Fruit fly (Drosophila melanogaster): ENCODE measurements around the gene slp2.
A peak's percentile ranks its signal among the peaks of the same experiment; 100 is the strongest.

slp2 gene

dm6 chr2L:3827406-3828133 lies 9.1 kb upstream of the slp2 start (continued):
- TF ChIP-seq pzg (GFP tag; optimal IDR thresholded peaks at IDR 0.05), result no peak
- no peak for TF ChIP-seq nerfin-2 (GFP tag; IDR thresholded peaks at IDR 0.05; ENCODE audit: partially characterized antibody)
- TF ChIP-seq Bdp1 (GFP tag; optimal IDR thresholded peaks at IDR 0.05), result no peak
- no peak for TF ChIP-seq CG11247 (GFP tag; IDR thresholded peaks at IDR 0.05)
- no peak for TF ChIP-seq Dek (tag; optimal IDR thresholded peaks at IDR 0.05)
- TF ChIP-seq CG7786 (GFP tag; optimal IDR thresholded peaks at IDR 0.05), result no peak
- TF ChIP-seq Oli (tag; optimal IDR thresholded peaks at IDR 0.05), result peak; percentile 69
- TF ChIP-seq CG8478 (optimal IDR thresholded peaks at IDR 0.05), result no peak
- no peak for TF ChIP-seq Antp (GFP tag; optimal IDR thresholded peaks at IDR 0.05)
- no peak for TF ChIP-seq ERR (GFP tag; optimal IDR thresholded peaks at IDR 0.05)
- TF ChIP-seq CG14860 (GFP tag; IDR thresholded peaks at IDR 0.05; ENCODE audit: partially characterized antibody), result no peak
- TF ChIP-seq CG2889 (GFP tag; IDR thresholded peaks at IDR 0.05), result no peak
- peak; percentile 69 for TF ChIP-seq jumu (GFP tag; optimal IDR thresholded peaks at IDR 0.05)
- peak; percentile 93 for TF ChIP-seq fd102C (GFP tag; optimal IDR thresholded peaks at IDR 0.05)
- TF ChIP-seq eve (GFP tag; optimal IDR thresholded peaks at IDR 0.05), result peak; percentile 45 to 59
- TF ChIP-seq Vsx1 (GFP tag; optimal IDR thresholded peaks at IDR 0.05), result peak; percentile 53
- TF ChIP-seq CG7928 (GFP tag; optimal IDR thresholded peaks at IDR 0.05), result no peak
- TF ChIP-seq CG32532 (GFP tag; IDR thresholded peaks at IDR 0.05), result no peak
- TF ChIP-seq CG4820 (GFP tag; optimal IDR thresholded peaks at IDR 0.05), result peak; percentile 63
- peak; percentile 43 for TF ChIP-seq CG33213 (GFP tag; optimal IDR thresholded peaks at IDR 0.05)
- no peak for TF ChIP-seq CG34224 (GFP tag; IDR thresholded peaks at IDR 0.05; ENCODE audit: partially characterized antibody)
- no peak for TF ChIP-seq CG42726 (GFP tag; IDR thresholded peaks at IDR 0.05; ENCODE audit: partially characterized antibody)
- 0 out of 2 replicates have a peak, but pooled peaks have one; percentile 44 for TF ChIP-seq CG32767 (GFP tag; IDR thresholded peaks at IDR 0.05)
- no peak for TF ChIP-seq lov (optimal IDR thresholded peaks at IDR 0.05)
- TF ChIP-seq lov (GFP tag; IDR thresholded peaks at IDR 0.05), result no peak
- no peak for TF ChIP-seq Mrtf (GFP tag; IDR thresholded peaks at IDR 0.05)
- no peak for TF ChIP-seq pan (optimal IDR thresholded peaks at IDR 0.05)
- peak in 1 of 2 experiments; percentile 26 for TF ChIP-seq pan (GFP tag; optimal IDR thresholded peaks at IDR 0.05 in 1 of 2, IDR thresholded peaks at IDR 0.05 in 1 of 2)
- TF ChIP-seq CG10209 (GFP tag; optimal IDR thresholded peaks at IDR 0.05), result peak; percentile 72
- TF ChIP-seq Sox102F (GFP tag; optimal IDR thresholded peaks at IDR 0.05), result peak; percentile 46
- peak; percentile 5 for TF ChIP-seq Ets97D (GFP tag; optimal IDR thresholded peaks at IDR 0.05)
- no peak for TF ChIP-seq hkb (optimal IDR thresholded peaks at IDR 0.05)
- TF ChIP-seq hkb (GFP tag; IDR thresholded peaks at IDR 0.05), result peak; percentile 40; the same call in 1 of the 2 replicates
- TF ChIP-seq Bteb2 (GFP tag; optimal IDR thresholded peaks at IDR 0.05), result no peak
- TF ChIP-seq CG9727 (GFP tag; optimal IDR thresholded peaks at IDR 0.05), result peak; percentile 98
- TF ChIP-seq gce (GFP tag; IDR thresholded peaks at IDR 0.05), result no peak
- no peak for TF ChIP-seq H15 (GFP tag; IDR thresholded peaks at IDR 0.05)
- TF ChIP-seq sim (GFP tag; IDR thresholded peaks at IDR 0.05), result peak; percentile 70
- peak; percentile 36 for TF ChIP-seq CG18476 (GFP tag; optimal IDR thresholded peaks at IDR 0.05)
- peak; percentile 84 for TF ChIP-seq ara (GFP tag; IDR thresholded peaks at IDR 0.05)
- TF ChIP-seq sima (GFP tag; optimal IDR thresholded peaks at IDR 0.05), result no peak
- TF ChIP-seq CG14441 (GFP tag; IDR thresholded peaks at IDR 0.05), result no peak
- peak; percentile 52 for TF ChIP-seq Lhr (GFP tag; optimal IDR thresholded peaks at IDR 0.05)
- TF ChIP-seq CG8944 (GFP tag; optimal IDR thresholded peaks at IDR 0.05), result peak; percentile 18
- no peak for TF ChIP-seq CG11085 (GFP tag; IDR thresholded peaks at IDR 0.05)
- no peak for TF ChIP-seq Dref (GFP tag; IDR thresholded peaks at IDR 0.05)
- TF ChIP-seq seq (GFP tag; IDR thresholded peaks at IDR 0.05), result no peak
- TF ChIP-seq CG18619 (GFP tag; optimal IDR thresholded peaks at IDR 0.05), result peak; percentile 54
- TF ChIP-seq hth (optimal IDR thresholded peaks at IDR 0.05), result peak; percentile 4
- peak; percentile 82 for TF ChIP-seq CG7839 (tag; optimal IDR thresholded peaks at IDR 0.05)
- TF ChIP-seq Side (GFP tag; optimal IDR thresholded peaks at IDR 0.05), result peak; percentile 27
- peak; percentile 92 for TF ChIP-seq gsb-n (tag; optimal IDR thresholded peaks at IDR 0.05)
